Fruit fly (Drosophila melanogaster): ENCODE data around the gene osa.

osa gene

dm6 chr3R:17680639-17681302, 37.4 kb downstream of the osa start (continued):
- TF ChIP-seq CG10431 (GFP tag; optimal IDR thresholded peaks at IDR 0.05) (peak; percentile 27), BtbVII (GFP tag; optimal IDR thresholded peaks at IDR 0.05) (no peak), E2f2 (GFP tag; IDR thresholded peaks at IDR 0.05) (no peak), odd (GFP tag; optimal IDR thresholded peaks at IDR 0.05) (peak; percentile 53), CG12391 (tag; optimal IDR thresholded peaks at IDR 0.05) (peak; percentile 73), Ssrp (tag; optimal IDR thresholded peaks at IDR 0.05) (peak; percentile 63), Sry-δ (GFP tag; optimal IDR thresholded peaks at IDR 0.05) (peak; percentile 5), sd (tag; optimal IDR thresholded peaks at IDR 0.05) (peak; percentile 76), CG3726 (GFP tag; IDR thresholded peaks at IDR 0.05) (no peak), CG17328 (GFP tag; IDR thresholded peaks at IDR 0.05) (no peak), cwo (GFP tag; optimal IDR thresholded peaks at IDR 0.05) (no peak), zfh2 (GFP tag; optimal IDR thresholded peaks at IDR 0.05) (peak; percentile 30), Hr39 (optimal IDR thresholded peaks at IDR 0.05) (no peak), CG17568 (GFP tag; optimal IDR thresholded peaks at IDR 0.05) (no peak), exex (tag; optimal IDR thresholded peaks at IDR 0.05) (no peak), Asciz (GFP tag; optimal IDR thresholded peaks at IDR 0.05) (peak; percentile 57), pan (optimal IDR thresholded peaks at IDR 0.05) (no peak), pan (GFP tag; optimal IDR thresholded peaks at IDR 0.05 in 1 of 2, IDR thresholded peaks at IDR 0.05 in 1 of 2) (no peak), grn (GFP tag; optimal IDR thresholded peaks at IDR 0.05) (no peak), cad (GFP tag; optimal IDR thresholded peaks at IDR 0.05) (no peak), Sry-β (GFP tag; optimal IDR thresholded peaks at IDR 0.05) (peak; percentile 97), sens (GFP tag) (peak; percentile 89), CG10543 (GFP tag; optimal IDR thresholded peaks at IDR 0.05) (no peak), toy (GFP tag; IDR thresholded peaks at IDR 0.05) (no peak), emc (GFP tag; optimal IDR thresholded peaks at IDR 0.05) (no peak), gsb-n (tag; optimal IDR thresholded peaks at IDR 0.05) (peak; percentile 30), CG7357 (GFP tag; IDR thresholded peaks at IDR 0.05) (no peak), esg (GFP tag; conservative IDR thresholded peaks at IDR 0.05) (peak; percentile 30; the same call in 1 of the 2 replicates), CG11504 (tag; optimal IDR thresholded peaks at IDR 0.05) (peak; percentile 71), CoRest (tag; optimal IDR thresholded peaks at IDR 0.05) (peak; percentile 63), CG15514 (GFP tag; optimal IDR thresholded peaks at IDR 0.05) (no peak), CG16863 (GFP tag; optimal IDR thresholded peaks at IDR 0.05) (no peak), Scr (GFP tag; IDR thresholded peaks at IDR 0.05; ENCODE audit: partially characterized antibody) (0 out of 2 replicates have a peak, but pooled peaks have one; percentile 0), MESR4 (GFP tag; optimal IDR thresholded peaks at IDR 0.05) (no peak), HmgD (GFP tag; optimal IDR thresholded peaks at IDR 0.05) (peak; percentile 5), CG6854 (GFP tag; optimal IDR thresholded peaks at IDR 0.05) (no peak), CG32532 (GFP tag; IDR thresholded peaks at IDR 0.05) (no peak), CG4282 (GFP tag; optimal IDR thresholded peaks at IDR 0.05) (no peak), pum (GFP tag; optimal IDR thresholded peaks at IDR 0.05) (no peak), klu (GFP tag; IDR thresholded peaks at IDR 0.05) (no peak), MBD-R2 (GFP tag; IDR thresholded peaks at IDR 0.05) (no peak), ara (GFP tag; IDR thresholded peaks at IDR 0.05) (peak; percentile 43; the same call in 1 of the 2 replicates), dan (GFP tag; IDR thresholded peaks at IDR 0.05) (no peak), CG8290 (GFP tag; optimal IDR thresholded peaks at IDR 0.05) (peak; percentile 17), CG8290 (tag; optimal IDR thresholded peaks at IDR 0.05) (no peak), ham (GFP tag; IDR thresholded peaks at IDR 0.05) (no peak), kay (GFP tag; optimal IDR thresholded peaks at IDR 0.05) (no peak), tna (GFP tag; IDR thresholded peaks at IDR 0.05; ENCODE audit: partially characterized antibody) (no peak), CG12299 (tag; optimal IDR thresholded peaks at IDR 0.05) (no peak), E2f1 (GFP tag; IDR thresholded peaks at IDR 0.05) (no peak), sug (tag; optimal IDR thresholded peaks at IDR 0.05) (no peak), CG11085 (GFP tag; IDR thresholded peaks at IDR 0.05) (no peak)
